Fruit fly (Drosophila melanogaster): ENCODE data around the gene mbt.

dm6 chrX:16579978-16580377 lies 30.5 kb upstream of the mbt start:
- TF ChIP-seq Myc (optimal IDR thresholded peaks at IDR 0.05) (no peak), Sin3A (optimal IDR thresholded peaks at IDR 0.05) (no peak), psq (optimal IDR thresholded peaks at IDR 0.05) (no peak)
